Fruit fly (Drosophila melanogaster): Measurements from ENCODE around the gene CG43218.
A peak's percentile ranks its signal among the peaks of the same experiment; 100 is the strongest.

Gene CG43218

DNA sequence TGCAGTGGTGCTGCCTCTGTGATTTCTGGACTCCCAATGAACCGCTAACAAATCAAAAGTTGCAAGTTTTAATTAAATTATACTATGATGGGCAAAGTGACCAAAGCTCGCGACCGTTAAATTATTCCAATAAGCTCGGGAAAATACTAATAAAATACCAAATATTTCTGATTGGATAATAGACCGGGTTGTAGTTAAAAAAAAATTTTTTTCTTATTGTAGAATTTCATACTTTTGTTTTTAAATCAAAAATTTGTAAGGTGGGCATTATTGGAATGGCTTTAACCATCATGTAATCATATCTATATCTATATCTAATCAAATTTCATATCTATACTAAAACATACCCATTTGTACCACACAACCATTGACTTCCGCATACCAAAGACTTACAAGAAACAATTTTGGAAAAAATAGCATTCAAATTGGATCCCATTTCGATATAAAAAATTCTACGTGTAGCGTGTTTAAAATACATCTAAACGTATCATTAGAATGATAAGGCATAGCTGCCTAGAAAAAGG is 10.1 kb downstream of the CG43218 start, which contains the start of gene CG9391:
TSS of gene CG9391 (minus strand) at position 474 of the 524 bp plus-strand sequence.
- TF ChIP-seq CG5204 (GFP tag; optimal IDR thresholded peaks at IDR 0.05) (no peak), CG14711 (tag; optimal IDR thresholded peaks at IDR 0.05) (peak; percentile 5)

DNA sequence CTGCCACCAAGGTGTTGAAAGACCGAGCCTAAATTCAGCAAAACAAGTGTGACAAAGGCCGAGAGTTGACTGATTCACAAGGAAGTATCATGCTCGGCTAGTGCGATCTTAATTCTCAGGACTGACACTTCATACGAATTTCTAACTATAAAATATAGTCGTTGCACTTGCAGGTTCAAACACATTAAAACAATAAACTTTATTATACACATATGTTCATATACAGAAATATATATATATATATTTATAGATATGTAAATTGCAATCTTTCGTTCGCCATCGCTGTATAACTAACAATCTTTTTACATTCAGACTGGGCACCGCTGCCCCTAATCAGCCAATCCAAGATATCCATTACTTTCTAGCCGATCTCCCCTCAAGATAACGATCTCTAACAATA is 12.7 kb downstream of the CG43218 start, which contains the start of gene CG9389:
TSS of gene CG9389 (minus strand) at position 101 of the 400 bp plus-strand sequence.
- TF ChIP-seq CG11617 (GFP tag; optimal IDR thresholded peaks at IDR 0.05) (no peak), pad (GFP tag; optimal IDR thresholded peaks at IDR 0.05) (no peak), CG5204 (GFP tag; optimal IDR thresholded peaks at IDR 0.05) (no peak), Crg-1 (GFP tag; optimal IDR thresholded peaks at IDR 0.05) (no peak), CG33017 (tag; optimal IDR thresholded peaks at IDR 0.05) (no peak), toe (GFP tag; optimal IDR thresholded peaks at IDR 0.05) (no peak), Hr96 (GFP tag; optimal IDR thresholded peaks at IDR 0.05) (no peak), CG7101 (tag; optimal IDR thresholded peaks at IDR 0.05) (no peak), ovo (GFP tag; optimal IDR thresholded peaks at IDR 0.05) (no peak), Clk (GFP tag; optimal IDR thresholded peaks at IDR 0.05) (no peak), Mnt (GFP tag; optimal IDR thresholded peaks at IDR 0.05) (no peak), CG14711 (tag; optimal IDR thresholded peaks at IDR 0.05) (no peak), cic (GFP tag; optimal IDR thresholded peaks at IDR 0.05) (no peak), kay (GFP tag; ENCODE audit: borderline replicate concordance) (no peak)

DNA sequence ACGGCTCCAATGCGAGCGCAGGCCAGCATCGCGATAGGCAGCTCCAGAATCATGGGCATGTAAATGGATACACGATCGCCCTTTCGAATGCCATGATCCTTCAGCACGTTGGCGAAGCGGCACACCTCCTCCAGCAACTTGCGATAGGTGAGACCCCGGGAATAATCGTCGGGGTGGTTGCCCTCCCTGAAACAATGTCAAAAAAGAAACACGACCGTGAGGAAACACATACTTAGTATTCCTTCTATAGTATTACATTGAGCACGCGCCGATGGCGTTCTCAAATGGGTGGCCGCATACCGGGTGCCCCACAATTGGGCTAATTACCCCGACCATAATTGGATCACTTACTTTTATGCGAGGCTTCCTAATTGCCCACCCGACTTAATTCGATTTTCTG is 15.7 kb downstream of the CG43218 start:
- TF ChIP-seq kay (GFP tag; ENCODE audit: borderline replicate concordance) = no peak
- TF ChIP-seq tj (GFP tag; optimal IDR thresholded peaks at IDR 0.05) = no peak
- peak; percentile 5 for TF ChIP-seq CG7101 (tag; optimal IDR thresholded peaks at IDR 0.05)

DNA sequence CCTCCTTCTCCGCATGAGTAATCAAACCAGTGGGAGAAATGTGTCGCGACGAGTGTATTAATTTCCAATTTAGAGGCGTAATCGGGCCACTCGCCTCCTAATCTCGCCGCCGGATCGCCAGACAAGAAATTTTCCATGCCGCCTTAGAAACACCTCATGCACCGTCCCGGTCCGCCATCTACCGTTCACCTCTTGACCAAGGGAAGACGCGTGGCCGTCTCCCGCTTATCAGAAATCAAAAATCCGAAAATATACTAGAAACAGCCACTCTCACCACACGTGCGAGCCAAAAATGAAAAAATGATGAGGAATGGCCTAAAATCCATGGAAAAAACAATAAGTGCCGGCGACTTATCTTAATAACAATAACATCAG is 18.1 kb downstream of the CG43218 start:
- TF ChIP-seq Mnt (GFP tag; optimal IDR thresholded peaks at IDR 0.05) = no peak
- no peak for TF ChIP-seq cic (GFP tag; optimal IDR thresholded peaks at IDR 0.05)
- no peak for TF ChIP-seq kay (GFP tag; ENCODE audit: borderline replicate concordance)
- TF ChIP-seq CG5204 (GFP tag; optimal IDR thresholded peaks at IDR 0.05) = no peak
- no peak for TF ChIP-seq cnc (optimal IDR thresholded peaks at IDR 0.05)

DNA sequence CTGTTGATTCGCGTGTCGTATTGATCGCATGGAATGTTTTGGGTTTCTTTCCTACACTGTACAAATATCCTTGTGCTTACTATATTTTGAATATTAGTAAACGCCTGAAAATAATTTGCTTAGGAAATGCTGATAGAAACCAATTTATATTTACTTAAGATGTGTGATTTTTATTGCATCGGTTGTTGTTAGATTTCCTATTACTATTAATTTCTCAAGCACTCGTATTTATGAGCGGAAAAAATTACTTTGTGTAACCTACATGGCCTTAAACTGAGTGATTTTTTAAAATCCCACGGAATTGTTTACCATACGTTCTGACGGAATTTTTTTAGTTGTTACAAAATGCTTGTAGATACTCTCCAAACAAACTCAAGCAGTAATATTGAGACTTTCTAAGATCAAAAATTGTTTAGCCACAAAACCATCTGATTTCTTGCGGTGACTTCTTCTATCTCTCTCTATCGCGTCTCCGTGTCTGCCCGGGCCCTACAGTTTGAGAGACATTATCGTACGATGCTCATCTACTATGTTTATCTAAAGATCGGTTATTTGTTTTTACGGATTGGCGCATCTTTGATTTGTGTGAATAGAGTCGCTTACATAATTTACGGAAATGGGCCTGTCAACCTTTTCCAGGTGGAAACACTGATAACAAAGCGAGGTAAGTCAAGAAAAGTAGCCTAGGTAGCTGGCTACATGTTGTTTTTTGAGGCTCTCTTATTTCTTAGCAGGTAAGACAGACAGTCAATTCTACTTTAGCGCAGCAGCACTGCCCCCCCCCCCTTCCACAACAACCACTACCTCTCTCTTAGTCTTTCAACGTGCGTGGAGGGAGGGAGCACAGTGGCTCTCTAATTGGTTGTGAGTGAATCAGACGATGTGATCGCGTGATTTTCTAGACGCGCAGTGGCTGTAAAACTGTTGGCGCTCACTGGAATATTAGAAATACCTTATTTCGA is 18.8 kb downstream of the CG43218 start:
- peak; percentile 52 for TF ChIP-seq CG7101 (tag; optimal IDR thresholded peaks at IDR 0.05)
- peak; percentile 23 for TF ChIP-seq tj (GFP tag; optimal IDR thresholded peaks at IDR 0.05)
- TF ChIP-seq pad (GFP tag; optimal IDR thresholded peaks at IDR 0.05) = peak; percentile 46
- peak; percentile 46 for TF ChIP-seq ovo (GFP tag; optimal IDR thresholded peaks at IDR 0.05)
- peak; percentile 62 for TF ChIP-seq CG12768 (GFP tag; optimal IDR thresholded peaks at IDR 0.05)
- no peak for TF ChIP-seq Crg-1 (GFP tag; optimal IDR thresholded peaks at IDR 0.05)
- no peak for TF ChIP-seq Clk (GFP tag; optimal IDR thresholded peaks at IDR 0.05)
- peak; percentile 28 for TF ChIP-seq toe (GFP tag; optimal IDR thresholded peaks at IDR 0.05)
- no peak for TF ChIP-seq cic (GFP tag; optimal IDR thresholded peaks at IDR 0.05)
- TF ChIP-seq bab1 (GFP tag; optimal IDR thresholded peaks at IDR 0.05) = peak; percentile 78
- peak; percentile 56 for TF ChIP-seq CG7045 (GFP tag; optimal IDR thresholded peaks at IDR 0.05)
- peak; percentile 55 for TF ChIP-seq CG14711 (tag; optimal IDR thresholded peaks at IDR 0.05)
- peak; percentile 9 for TF ChIP-seq CG1620 (GFP tag; optimal IDR thresholded peaks at IDR 0.05)

DNA sequence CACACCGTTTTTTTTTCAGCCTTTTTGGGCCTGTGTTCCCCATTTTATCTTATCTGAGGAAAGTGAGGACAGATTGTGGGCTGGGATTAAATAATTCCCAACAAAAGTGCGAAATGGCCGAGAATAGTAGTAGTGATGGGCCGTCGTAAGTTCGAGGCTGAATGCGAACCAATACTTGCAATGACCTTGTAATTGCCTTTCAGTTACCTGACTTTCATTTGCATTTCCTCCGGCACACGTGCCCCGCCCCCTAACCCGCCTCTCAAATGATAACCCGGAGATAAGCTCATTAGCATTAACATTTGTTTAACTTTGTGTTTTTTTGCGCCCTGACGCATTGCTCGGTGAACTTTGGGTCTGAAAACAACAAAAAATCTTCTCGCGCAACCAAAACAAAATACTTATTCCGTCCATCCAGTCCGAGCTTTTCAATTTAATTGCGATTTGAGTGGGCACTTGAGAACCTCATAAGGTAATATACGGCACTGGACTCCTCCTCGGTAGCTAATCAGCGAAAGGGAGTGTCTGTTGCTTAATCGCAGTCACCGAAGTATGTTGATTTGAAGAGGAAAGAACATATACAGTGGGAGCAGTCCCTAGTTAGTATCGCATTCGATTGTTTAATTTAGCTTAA is 20.2 kb downstream of the CG43218 start:
- no peak for TF ChIP-seq CG5204 (GFP tag; optimal IDR thresholded peaks at IDR 0.05)
- TF ChIP-seq CG1620 (GFP tag; optimal IDR thresholded peaks at IDR 0.05) = no peak
- TF ChIP-seq Mnt (GFP tag; optimal IDR thresholded peaks at IDR 0.05) = peak; percentile 24
- no peak for TF ChIP-seq CG7045 (GFP tag; optimal IDR thresholded peaks at IDR 0.05)
- TF ChIP-seq toe (GFP tag; optimal IDR thresholded peaks at IDR 0.05) = no peak
- no peak for TF ChIP-seq bab1 (GFP tag; optimal IDR thresholded peaks at IDR 0.05)
- TF ChIP-seq cnc (optimal IDR thresholded peaks at IDR 0.05) = no peak
- no peak for TF ChIP-seq Hr96 (GFP tag; optimal IDR thresholded peaks at IDR 0.05)
- no peak for TF ChIP-seq CG33017 (tag; optimal IDR thresholded peaks at IDR 0.05)
- TF ChIP-seq CG12768 (GFP tag; optimal IDR thresholded peaks at IDR 0.05) = peak; percentile 56
- TF ChIP-seq cic (GFP tag; optimal IDR thresholded peaks at IDR 0.05) = peak; percentile 66
- no peak for TF ChIP-seq ovo (GFP tag; optimal IDR thresholded peaks at IDR 0.05)

DNA sequence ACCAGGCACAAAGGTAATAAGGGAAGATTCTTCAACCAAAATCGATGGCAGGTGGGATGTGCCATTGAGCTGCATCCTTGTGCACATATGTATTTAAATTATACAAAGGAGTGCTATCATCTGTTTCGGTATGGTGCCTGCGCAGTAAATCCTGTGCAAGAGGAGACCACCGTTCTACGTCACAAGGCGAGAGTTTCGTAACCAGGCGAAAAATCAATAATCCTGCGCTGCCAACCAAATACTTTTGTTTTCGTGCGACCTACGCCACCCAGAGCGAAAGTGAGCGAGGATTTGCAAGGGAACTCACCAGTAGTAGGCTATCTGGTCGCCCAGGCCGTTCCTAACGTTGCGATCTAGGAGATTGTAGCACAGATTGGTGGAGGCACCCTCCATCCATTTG is 21.3 kb downstream of the CG43218 start:
- TF ChIP-seq cnc (optimal IDR thresholded peaks at IDR 0.05) = no peak
- TF ChIP-seq toe (GFP tag; optimal IDR thresholded peaks at IDR 0.05) = no peak

Measured in whole organism, adult.